Fruit fly (Drosophila melanogaster): Measurements from ENCODE around the gene mesh.

- TF ChIP-seq NC2α (GFP tag; optimal IDR thresholded peaks at IDR 0.05) (no peak), ftz-f1 (GFP tag; optimal IDR thresholded peaks at IDR 0.05) (no peak), Rfx (GFP tag; IDR thresholded peaks at IDR 0.05) (no peak), CG14667 (GFP tag; IDR thresholded peaks at IDR 0.05) (no peak), usp (GFP tag; optimal IDR thresholded peaks at IDR 0.05) (no peak), CTCF (GFP tag; optimal IDR thresholded peaks at IDR 0.05) (no peak), Rx (GFP tag; IDR thresholded peaks at IDR 0.05) (no peak), CG15696 (tag; optimal IDR thresholded peaks at IDR 0.05) (no peak), CG9727 (GFP tag; optimal IDR thresholded peaks at IDR 0.05) (no peak), ems (GFP tag; optimal IDR thresholded peaks at IDR 0.05) (no peak), CG5953 (GFP tag; IDR thresholded peaks at IDR 0.05) (no peak), Nf-YA (GFP tag; IDR thresholded peaks at IDR 0.05) (no peak), CG9876 (GFP tag; optimal IDR thresholded peaks at IDR 0.05) (no peak), Blimp-1 (GFP tag; optimal IDR thresholded peaks at IDR 0.05) (no peak)
These were observed 27.1 kb downstream of the mesh start for dm6 chr3R:31168429-31168828.
